Worm (Caenorhabditis elegans): Measurements from ENCODE around the gene fbxb-83.

The fbxb-83 gene

DNA sequence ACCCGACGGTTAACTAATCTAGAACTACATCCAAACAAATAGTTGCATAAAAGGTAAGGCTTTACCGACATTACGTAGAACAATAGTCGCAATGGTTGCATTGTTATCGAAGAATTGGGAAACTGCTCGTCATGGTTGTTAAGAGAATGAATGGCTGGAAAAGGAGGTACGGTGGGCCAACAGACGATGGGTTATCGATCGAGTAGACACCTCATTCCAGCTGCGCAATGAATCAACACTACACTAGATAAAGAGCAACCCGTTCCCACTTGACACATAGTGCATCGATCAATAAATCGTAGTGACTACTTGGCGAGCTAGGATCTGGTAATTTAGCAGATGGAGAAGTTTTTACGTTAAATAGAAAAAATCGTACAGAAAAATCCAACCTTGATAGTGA, at the start of gene fbxb-83, which contains the start of gene T17A3.12:
Gene fbxb-83 (minus strand): TSS at position 134 of the 400 bp plus-strand sequence.
Gene T17A3.12 (minus strand): TSS at position 101 of the 400 bp plus-strand sequence.
- TF ChIP-seq flt-1 (GFP tag; IDR thresholded peaks at IDR 0.05) (no peak), ceh-13 (GFP tag; optimal IDR thresholded peaks at IDR 0.05) (no peak), ceh-36 (tag; optimal IDR thresholded peaks at IDR 0.05) (no peak), aly-1 (tag; optimal IDR thresholded peaks at IDR 0.05) (no peak), scrt-1 (GFP tag; IDR thresholded peaks at IDR 0.05) (no peak), hmg-4 (GFP tag; optimal IDR thresholded peaks at IDR 0.05) (no peak), tbx-11 (GFP tag; IDR thresholded peaks at IDR 0.05) (no peak), tra-4 (tag; optimal IDR thresholded peaks at IDR 0.05) (no peak), hmbx-1 (tag; optimal IDR thresholded peaks at IDR 0.05) (no peak), hnd-1 (tag; optimal IDR thresholded peaks at IDR 0.05) (no peak), pes-1 (GFP tag; IDR thresholded peaks at IDR 0.05) (no peak), B0310.2 (tag; optimal IDR thresholded peaks at IDR 0.05) (no peak)

DNA sequence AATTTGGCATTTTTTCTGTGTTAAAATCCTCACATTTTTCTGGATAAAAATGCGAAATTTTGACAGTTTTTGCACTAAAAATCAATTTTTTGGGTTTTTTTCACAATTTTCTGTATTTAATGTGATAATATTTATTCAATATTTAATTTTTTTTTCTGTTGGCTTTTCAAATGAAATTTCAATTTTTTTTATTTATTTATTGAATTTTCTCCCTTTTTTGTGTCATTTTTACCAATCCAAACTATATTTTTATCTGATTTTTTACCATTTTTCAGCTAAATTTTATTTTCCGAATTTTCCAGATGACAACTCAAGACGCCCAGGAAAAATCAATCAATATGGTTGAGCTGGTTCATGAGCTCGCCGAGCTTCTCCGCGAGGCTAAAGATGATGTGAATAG, 49.1 kb upstream of the fbxb-83 start, which contains the start of gene F40G9.17:
Gene F40G9.17 (plus strand): TSS at position 301 of the 400 bp plus-strand sequence.
- TF ChIP-seq hmbx-1 (tag; optimal IDR thresholded peaks at IDR 0.05) (no peak), tbx-11 (GFP tag; IDR thresholded peaks at IDR 0.05) (no peak), B0310.2 (tag; optimal IDR thresholded peaks at IDR 0.05) (no peak), tbx-37 (GFP tag; conservative IDR thresholded peaks at IDR 0.05) (no peak), scrt-1 (GFP tag; IDR thresholded peaks at IDR 0.05) (no peak), hnd-1 (tag; optimal IDR thresholded peaks at IDR 0.05) (no peak), ets-7 (tag; optimal IDR thresholded peaks at IDR 0.05) (no peak), hmg-4 (GFP tag; optimal IDR thresholded peaks at IDR 0.05) (no peak), pes-1 (GFP tag; IDR thresholded peaks at IDR 0.05) (no peak), ceh-13 (GFP tag; optimal IDR thresholded peaks at IDR 0.05) (no peak), ama-1 (optimal IDR thresholded peaks at IDR 0.05) (no peak), F13C5.2 (tag; optimal IDR thresholded peaks at IDR 0.05) (no peak), aly-1 (tag; optimal IDR thresholded peaks at IDR 0.05) (no peak), tra-4 (tag; optimal IDR thresholded peaks at IDR 0.05) (no peak), ceh-36 (tag; optimal IDR thresholded peaks at IDR 0.05) (no peak), flt-1 (GFP tag; IDR thresholded peaks at IDR 0.05) (no peak), sea-1 (GFP tag; conservative IDR thresholded peaks at IDR 0.05) (no peak)

DNA sequence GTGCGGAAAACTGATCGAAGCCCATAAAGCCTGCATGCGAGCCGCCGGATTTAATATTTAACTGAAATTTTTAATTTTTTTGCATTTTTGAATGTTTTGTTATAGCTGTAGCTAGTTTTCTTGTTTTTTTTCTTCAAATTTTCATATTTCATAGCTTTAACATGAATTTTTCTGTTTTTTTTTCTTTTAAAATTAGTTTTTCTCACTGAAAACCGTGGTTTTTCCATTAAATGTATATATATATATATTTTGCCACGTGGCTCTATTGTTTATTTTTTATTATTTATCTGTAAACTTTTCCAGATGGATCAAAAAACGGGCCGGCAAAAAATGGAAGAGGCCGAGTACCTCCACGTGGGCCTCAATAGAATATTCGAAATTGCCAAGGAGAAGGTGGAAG, 46.8 kb upstream of the fbxb-83 start, which contains the start of gene sec-20:
Gene sec-20 (plus strand): TSS at position 301 of the 400 bp plus-strand sequence.
- TF ChIP-seq ets-7 (tag; optimal IDR thresholded peaks at IDR 0.05) (no peak), pes-1 (GFP tag; IDR thresholded peaks at IDR 0.05) (no peak), ama-1 (optimal IDR thresholded peaks at IDR 0.05) (no peak), hmbx-1 (tag; optimal IDR thresholded peaks at IDR 0.05) (no peak), B0310.2 (tag; optimal IDR thresholded peaks at IDR 0.05) (no peak), flt-1 (GFP tag; IDR thresholded peaks at IDR 0.05) (no peak), tbx-37 (GFP tag; conservative IDR thresholded peaks at IDR 0.05) (no peak), ceh-13 (GFP tag; optimal IDR thresholded peaks at IDR 0.05) (no peak), ceh-36 (tag; optimal IDR thresholded peaks at IDR 0.05) (no peak), tra-4 (tag; optimal IDR thresholded peaks at IDR 0.05) (no peak), tbx-11 (GFP tag; IDR thresholded peaks at IDR 0.05) (no peak), hnd-1 (tag; optimal IDR thresholded peaks at IDR 0.05) (no peak), F13C5.2 (tag; optimal IDR thresholded peaks at IDR 0.05) (no peak), hmg-4 (GFP tag; optimal IDR thresholded peaks at IDR 0.05) (no peak), aly-1 (tag; optimal IDR thresholded peaks at IDR 0.05) (no peak), scrt-1 (GFP tag; IDR thresholded peaks at IDR 0.05) (no peak), sea-1 (GFP tag; conservative IDR thresholded peaks at IDR 0.05) (no peak)

DNA sequence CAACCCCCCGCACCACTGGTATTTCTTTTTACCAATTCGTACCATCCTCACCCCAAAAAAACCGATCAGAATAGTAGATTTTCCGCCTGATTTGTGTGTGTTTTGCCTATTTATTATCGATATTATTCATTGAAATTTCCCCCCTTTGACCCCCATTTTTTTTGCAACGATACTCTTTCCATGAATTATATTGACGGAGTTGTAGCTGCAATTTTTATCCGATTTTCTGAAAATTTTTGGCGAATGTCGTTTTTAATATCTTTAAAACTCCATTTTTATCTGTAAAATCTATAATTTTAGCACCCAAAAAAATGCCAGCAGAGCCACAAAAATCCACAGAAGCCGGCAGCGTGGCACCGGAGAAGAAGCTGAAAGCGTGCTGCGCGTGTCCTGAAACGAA, 45.7 kb upstream of the fbxb-83 start, which contains the start of gene cox-17:
Gene cox-17 (plus strand): TSS at position 301 of the 400 bp plus-strand sequence.
- no peak for TF ChIP-seq sea-1 (GFP tag; conservative IDR thresholded peaks at IDR 0.05)
- TF ChIP-seq hmg-4 (GFP tag; optimal IDR thresholded peaks at IDR 0.05), result no peak
- TF ChIP-seq tbx-11 (GFP tag; IDR thresholded peaks at IDR 0.05), result no peak
- no peak for TF ChIP-seq hmbx-1 (tag; optimal IDR thresholded peaks at IDR 0.05)
- TF ChIP-seq ets-7 (tag; optimal IDR thresholded peaks at IDR 0.05), result no peak
- no peak for TF ChIP-seq pes-1 (GFP tag; IDR thresholded peaks at IDR 0.05)
- no peak for TF ChIP-seq ceh-13 (GFP tag; optimal IDR thresholded peaks at IDR 0.05)
- no peak for TF ChIP-seq flt-1 (GFP tag; IDR thresholded peaks at IDR 0.05)
- no peak for TF ChIP-seq scrt-1 (GFP tag; IDR thresholded peaks at IDR 0.05)
- TF ChIP-seq tra-4 (tag; optimal IDR thresholded peaks at IDR 0.05), result no peak
- no peak for TF ChIP-seq aly-1 (tag; optimal IDR thresholded peaks at IDR 0.05)
- no peak for TF ChIP-seq ama-1 (optimal IDR thresholded peaks at IDR 0.05)
- no peak for TF ChIP-seq B0310.2 (tag; optimal IDR thresholded peaks at IDR 0.05)
- TF ChIP-seq F13C5.2 (tag; optimal IDR thresholded peaks at IDR 0.05), result no peak
- TF ChIP-seq hnd-1 (tag; optimal IDR thresholded peaks at IDR 0.05), result no peak
- TF ChIP-seq tbx-37 (GFP tag; conservative IDR thresholded peaks at IDR 0.05), result no peak
- no peak for TF ChIP-seq ceh-36 (tag; optimal IDR thresholded peaks at IDR 0.05)

DNA sequence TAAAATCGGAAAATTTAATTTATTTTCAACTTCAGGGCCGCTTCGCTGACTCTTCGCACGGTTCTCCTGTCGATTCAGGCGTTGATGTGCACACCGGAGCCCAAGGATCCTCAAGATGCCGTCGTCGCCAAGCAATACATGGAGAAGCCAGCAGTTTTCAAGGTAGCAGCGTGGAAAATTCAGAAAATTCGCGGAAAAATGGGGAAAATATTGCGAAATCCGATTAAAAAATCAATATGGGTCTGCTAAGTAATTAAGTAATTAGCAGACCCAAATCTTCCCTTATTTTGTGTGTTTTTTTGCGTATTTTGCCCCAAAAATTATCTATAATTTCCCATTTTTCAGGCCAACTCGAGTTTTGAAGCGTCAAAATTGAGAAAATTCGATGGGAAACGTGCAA, 44.3 kb upstream of the fbxb-83 start:
- no peak for TF ChIP-seq tbx-37 (GFP tag; conservative IDR thresholded peaks at IDR 0.05)
- no peak for TF ChIP-seq F13C5.2 (tag; optimal IDR thresholded peaks at IDR 0.05)
- no peak for TF ChIP-seq sea-1 (GFP tag; conservative IDR thresholded peaks at IDR 0.05)
- no peak for TF ChIP-seq flt-1 (GFP tag; IDR thresholded peaks at IDR 0.05)
- TF ChIP-seq scrt-1 (GFP tag; IDR thresholded peaks at IDR 0.05), result no peak
- no peak for TF ChIP-seq hmbx-1 (tag; optimal IDR thresholded peaks at IDR 0.05)
- TF ChIP-seq hnd-1 (tag; optimal IDR thresholded peaks at IDR 0.05), result no peak
- no peak for TF ChIP-seq ceh-36 (tag; optimal IDR thresholded peaks at IDR 0.05)
- no peak for TF ChIP-seq tra-4 (tag; optimal IDR thresholded peaks at IDR 0.05)
- no peak for TF ChIP-seq aly-1 (tag; optimal IDR thresholded peaks at IDR 0.05)
- TF ChIP-seq B0310.2 (tag; optimal IDR thresholded peaks at IDR 0.05), result no peak
- TF ChIP-seq ets-7 (tag; optimal IDR thresholded peaks at IDR 0.05), result no peak
- no peak for TF ChIP-seq pes-1 (GFP tag; IDR thresholded peaks at IDR 0.05)
- no peak for TF ChIP-seq hmg-4 (GFP tag; optimal IDR thresholded peaks at IDR 0.05)
- no peak for TF ChIP-seq ama-1 (optimal IDR thresholded peaks at IDR 0.05)
- TF ChIP-seq tbx-11 (GFP tag; IDR thresholded peaks at IDR 0.05), result no peak
- no peak for TF ChIP-seq ceh-13 (GFP tag; optimal IDR thresholded peaks at IDR 0.05)

DNA sequence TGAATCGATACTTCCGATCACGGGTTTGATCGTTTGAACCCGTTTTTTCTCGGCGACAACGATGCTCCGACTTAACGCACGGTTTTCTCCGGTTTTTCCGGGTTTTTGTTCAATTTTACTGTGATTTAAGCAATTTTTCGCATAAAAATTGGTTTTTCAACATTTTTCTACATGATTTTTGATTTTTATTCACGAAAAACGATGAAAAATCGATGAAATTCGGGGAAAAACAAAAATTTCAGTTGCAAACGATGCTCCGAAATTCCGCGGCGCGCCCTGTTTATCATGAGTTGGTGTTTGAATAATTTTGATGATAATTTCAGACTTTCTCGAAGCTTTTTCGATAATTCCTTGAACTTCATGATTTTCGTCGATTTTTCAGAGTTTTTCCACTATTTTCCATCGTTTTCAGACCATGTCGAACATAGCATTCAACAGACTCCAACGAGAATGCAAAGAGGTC, 43.4 kb upstream of the fbxb-83 start, which contains the start of gene ubc-20:
Gene ubc-20 (plus strand): TSS at position 413 of the 463 bp plus-strand sequence.
- no peak for TF ChIP-seq hnd-1 (tag; optimal IDR thresholded peaks at IDR 0.05)
- TF ChIP-seq tra-4 (tag; optimal IDR thresholded peaks at IDR 0.05), result no peak
- no peak for TF ChIP-seq F13C5.2 (tag; optimal IDR thresholded peaks at IDR 0.05)
- TF ChIP-seq pes-1 (GFP tag; IDR thresholded peaks at IDR 0.05), result no peak
- TF ChIP-seq ets-7 (tag; optimal IDR thresholded peaks at IDR 0.05), result no peak
- TF ChIP-seq scrt-1 (GFP tag; IDR thresholded peaks at IDR 0.05), result no peak
- TF ChIP-seq ama-1 (optimal IDR thresholded peaks at IDR 0.05), result no peak
- no peak for TF ChIP-seq hmg-4 (GFP tag; optimal IDR thresholded peaks at IDR 0.05)
- no peak for TF ChIP-seq ceh-13 (GFP tag; optimal IDR thresholded peaks at IDR 0.05)
- no peak for TF ChIP-seq aly-1 (tag; optimal IDR thresholded peaks at IDR 0.05)
- TF ChIP-seq sea-1 (GFP tag; conservative IDR thresholded peaks at IDR 0.05), result no peak
- TF ChIP-seq tbx-37 (GFP tag; conservative IDR thresholded peaks at IDR 0.05), result no peak
- TF ChIP-seq flt-1 (GFP tag; IDR thresholded peaks at IDR 0.05), result no peak
- TF ChIP-seq tbx-11 (GFP tag; IDR thresholded peaks at IDR 0.05), result no peak
- TF ChIP-seq hmbx-1 (tag; optimal IDR thresholded peaks at IDR 0.05), result no peak
- TF ChIP-seq ceh-36 (tag; optimal IDR thresholded peaks at IDR 0.05), result no peak
- no peak for TF ChIP-seq B0310.2 (tag; optimal IDR thresholded peaks at IDR 0.05)
